Worm (Caenorhabditis elegans) whole organism, mixed stage, embryonic: Measurements from ENCODE around the gene T28C12.6.

ENCODE experiments used
- M03D4.4 ChIP-seq: sonication (generic microtip); optimal IDR thresholded peaks from 2 replicates; lab custom pipeline; 2017; ENCODE audit warnings: mild to moderate bottlenecking, missing genetic modification characterization, missing compliant biosample characterization
- bed-3 ChIP-seq: fragments of 200-800 bp; sonication (Bioruptor generic); optimal IDR thresholded peaks from 3 replicates; lab custom pipeline; 2018; ENCODE audit warnings: mild to moderate bottlenecking, missing genetic modification characterization, moderate library complexity, missing compliant biosample characterization
- blmp-1 ChIP-seq: fragments of 150-350 bp; optimal IDR thresholded peaks from 2 replicates; lab custom pipeline; 2014; ENCODE audit warnings: missing biosample characterization, missing genetic modification characterization
- ceh-39 ChIP-seq: fragments of 150-350 bp; optimal IDR thresholded peaks from 2 replicates; lab custom pipeline; 2014; ENCODE audit warnings: missing biosample characterization, missing genetic modification characterization
- ceh-43 ChIP-seq: fragments of 200-800 bp; sonication (Bioruptor generic); optimal IDR thresholded peaks from 2 replicates; lab custom pipeline; 2018; ENCODE audit warnings: mild to moderate bottlenecking, missing genetic modification characterization, moderate library complexity, missing compliant biosample characterization
- ceh-83 ChIP-seq: fragments of 200-800 bp; sonication (Bioruptor generic); optimal IDR thresholded peaks from 2 replicates; lab custom pipeline; 2018; ENCODE audit warnings: mild to moderate bottlenecking, missing genetic modification characterization, missing compliant biosample characterization
- ces-1 ChIP-seq: fragments of 150-350 bp; optimal IDR thresholded peaks from 2 replicates; lab custom pipeline; 2014; ENCODE audit warnings: missing biosample characterization, missing genetic modification reagents, missing genetic modification characterization
- cnd-1 ChIP-seq: fragments of 200-800 bp; sonication (Bioruptor generic); optimal IDR thresholded peaks from 2 replicates; lab custom pipeline; 2018; ENCODE audit warnings: mild to moderate bottlenecking, missing genetic modification characterization, missing compliant biosample characterization
- elt-1 ChIP-seq: sonication (generic microtip); optimal IDR thresholded peaks from 2 replicates; lab custom pipeline; 2017; ENCODE audit warnings: missing genetic modification characterization, mild to moderate bottlenecking, missing compliant biosample characterization, antibody characterized with exemption, moderate library complexity, borderline replicate concordance; ENCODE audit not compliant: insufficient read depth
- elt-3 ChIP-seq: fragments of 150-350 bp; optimal IDR thresholded peaks from 2 replicates; lab custom pipeline; 2014; ENCODE audit warnings: missing biosample characterization, missing genetic modification characterization
- flh-1 ChIP-seq: fragments of 200-800 bp; sonication (Bioruptor generic); optimal IDR thresholded peaks from 2 replicates; lab custom pipeline; 2018; ENCODE audit warnings: mild to moderate bottlenecking, missing genetic modification characterization, moderate library complexity, missing compliant biosample characterization
- ham-2 ChIP-seq: fragments of 200-800 bp; sonication (Bioruptor generic); optimal IDR thresholded peaks from 2 replicates; lab custom pipeline; 2018; ENCODE audit warnings: mild to moderate bottlenecking, missing genetic modification characterization, missing compliant biosample characterization
- hlh-1 ChIP-seq: fragments of 150-350 bp; optimal IDR thresholded peaks from 2 replicates; lab custom pipeline; 2014; ENCODE audit warnings: missing biosample characterization, missing genetic modification reagents, missing genetic modification characterization
- lin-13 ChIP-seq: fragments of 150-350 bp; optimal IDR thresholded peaks from 2 replicates; lab custom pipeline; 2014; ENCODE audit warnings: missing biosample characterization, missing genetic modification characterization
- lin-32 ChIP-seq: fragments of 200-800 bp; sonication (Bioruptor generic); optimal IDR thresholded peaks from 2 replicates; lab custom pipeline; 2018; ENCODE audit warnings: mild to moderate bottlenecking, missing genetic modification characterization, missing compliant biosample characterization
- lsy-2 ChIP-seq: fragments of 150-350 bp; optimal IDR thresholded peaks from 2 replicates; lab custom pipeline; 2014; ENCODE audit warnings: missing biosample characterization, missing genetic modification characterization
- mep-1 ChIP-seq: fragments of 150-350 bp; optimal IDR thresholded peaks from 2 replicates; lab custom pipeline; 2017; ENCODE audit warnings: missing biosample characterization, missing genetic modification reagents, missing genetic modification characterization, inconsistent platforms
- mls-2 ChIP-seq: sonication (generic microtip); optimal IDR thresholded peaks from 2 replicates; lab custom pipeline; 2016; ENCODE audit warnings: mild to moderate bottlenecking, missing genetic modification characterization, moderate library complexity, missing compliant biosample characterization
- nhr-12 ChIP-seq: fragments of 150-350 bp; optimal IDR thresholded peaks from 2 replicates; lab custom pipeline; 2014; ENCODE audit warnings: missing biosample characterization, missing genetic modification characterization
- nhr-237 ChIP-seq: fragments of 150-350 bp; optimal IDR thresholded peaks from 2 replicates; lab custom pipeline; 2014; ENCODE audit warnings: missing biosample characterization, missing genetic modification characterization
- nhr-28 ChIP-seq: fragments of 150-350 bp; optimal IDR thresholded peaks from 2 replicates; lab custom pipeline; 2014; ENCODE audit warnings: missing biosample characterization, missing genetic modification characterization
- nhr-76 ChIP-seq: sonication (generic microtip); optimal IDR thresholded peaks from 2 replicates; lab custom pipeline; 2017; ENCODE audit warnings: missing biosample characterization, missing genetic modification characterization
- pha-4 ChIP-seq: fragments of 150-350 bp; optimal IDR thresholded peaks from 2 replicates; lab custom pipeline; 2018; ENCODE audit warnings: missing biosample characterization, missing genetic modification reagents, missing genetic modification characterization
- sem-2 ChIP-seq: fragments of 200-800 bp; sonication (Bioruptor generic); optimal IDR thresholded peaks from 2 replicates; lab custom pipeline; 2018; ENCODE audit warnings: mild to moderate bottlenecking, missing genetic modification characterization, missing compliant biosample characterization
- snpc-4 ChIP-seq: fragments of 150-350 bp; optimal IDR thresholded peaks from 2 replicates; lab custom pipeline; 2014; ENCODE audit warnings: missing biosample characterization, missing genetic modification characterization
- tbx-8 ChIP-seq: fragments of 200-800 bp; sonication (Bioruptor generic); optimal IDR thresholded peaks from 2 replicates; lab custom pipeline; 2018; ENCODE audit warnings: mild to moderate bottlenecking, missing genetic modification characterization, moderate library complexity, missing compliant biosample characterization
- unc-120 ChIP-seq: sonication (generic microtip); optimal IDR thresholded peaks from 2 replicates; lab custom pipeline; 2017; ENCODE audit warnings: missing genetic modification characterization, missing compliant biosample characterization; ENCODE audit not compliant: poor library complexity, severe bottlenecking
- unc-39 ChIP-seq: fragments of 150-350 bp; optimal IDR thresholded peaks from 2 replicates; lab custom pipeline; 2014; ENCODE audit warnings: missing biosample characterization, missing genetic modification characterization
- unc-62 ChIP-seq: fragments of 150-350 bp; optimal IDR thresholded peaks from 2 replicates; lab custom pipeline; 2014; ENCODE audit warnings: missing biosample characterization, missing genetic modification reagents, missing genetic modification characterization
- zip-8 ChIP-seq: fragments of 150-350 bp; optimal IDR thresholded peaks from 2 replicates; lab custom pipeline; 2014; ENCODE audit warnings: missing biosample characterization, missing genetic modification characterization
- ztf-11 ChIP-seq: fragments of 150-350 bp; optimal IDR thresholded peaks from 2 replicates; lab custom pipeline; 2014; ENCODE audit warnings: missing biosample characterization, missing genetic modification characterization

T28C12.6 gene

ce11 chrV:6317928-6318327, 18.0 kb downstream of the T28C12.6 start:
- TF ChIP-seq ham-2 (GFP tag; lab: Kevin White, UChicago) (no peak), hlh-1 (tag; lab: Kevin White, UChicago) (no peak), lin-32 (GFP tag; lab: Kevin White, UChicago) (no peak), nhr-12 (tag; lab: Kevin White, UChicago) (no peak), sem-2 (GFP tag; lab: Kevin White, UChicago) (no peak), elt-3 (tag; lab: Kevin White, UChicago) (no peak), tbx-8 (no peak), flh-1 (GFP tag; lab: Kevin White, UChicago) (no peak), unc-62 (GFP tag; lab: Kevin White, UChicago) (no peak), mep-1 (no peak), unc-120 (tag; lab: Kevin White, UChicago) (no peak), zip-8 (tag; lab: Kevin White, UChicago) (no peak), ceh-83 (GFP tag; lab: Kevin White, UChicago) (no peak), lsy-2 (tag; lab: Kevin White, UChicago) (no peak)
- TF ChIP-seq, all 35 proteins: peak for 0

ce11 chrV:6316632-6317031, 19.3 kb downstream of the T28C12.6 start, which contains the start of gene cest-24:
Gene cest-24, plus strand, starts transcription at chrV:6316932.
- no peak for TF ChIP-seq elt-3 (tag; lab: Kevin White, UChicago)
- TF ChIP-seq ceh-39 (tag; lab: Kevin White, UChicago): no peak
- TF ChIP-seq elt-1 (tag; lab: Kevin White, UChicago): no peak
- no peak for TF ChIP-seq tbx-8
- no peak for TF ChIP-seq blmp-1 (tag; lab: Kevin White, UChicago)
- TF ChIP-seq M03D4.4 (tag; lab: Kevin White, UChicago): no peak
- TF ChIP-seq unc-39 (tag; lab: Kevin White, UChicago): no peak
- no peak for TF ChIP-seq cnd-1 (tag; lab: Kevin White, UChicago)
- TF ChIP-seq ham-2 (GFP tag; lab: Kevin White, UChicago): no peak
- no peak for TF ChIP-seq lin-32 (GFP tag; lab: Kevin White, UChicago)
- no peak for TF ChIP-seq nhr-237
- no peak for TF ChIP-seq nhr-28 (tag; lab: Kevin White, UChicago)

- TF ChIP-seq zip-8 (tag; lab: Kevin White, UChicago): no peak
- TF ChIP-seq pha-4: no peak
- no peak for TF ChIP-seq flh-1 (GFP tag; lab: Kevin White, UChicago)
- TF ChIP-seq mls-2 (tag; lab: Kevin White, UChicago): no peak
- no peak for TF ChIP-seq M03D4.4 (tag; lab: Kevin White, UChicago)
- TF ChIP-seq ham-2 (GFP tag; lab: Kevin White, UChicago): no peak
- TF ChIP-seq snpc-4 (tag; lab: Kevin White, UChicago): no peak
- no peak for TF ChIP-seq ztf-11 (tag; lab: Kevin White, UChicago)
- TF ChIP-seq bed-3: no peak
- TF ChIP-seq ceh-43 (GFP tag; lab: Kevin White, UChicago): no peak
- TF ChIP-seq nhr-28 (tag; lab: Kevin White, UChicago): no peak
- no peak for TF ChIP-seq nhr-76
- no peak for TF ChIP-seq lsy-2 (tag; lab: Kevin White, UChicago)
- no peak for TF ChIP-seq ces-1 (GFP tag; lab: Kevin White, UChicago)
- TF ChIP-seq tbx-8: no peak
- TF ChIP-seq nhr-12 (tag; lab: Kevin White, UChicago): no peak
- TF ChIP-seq sem-2 (GFP tag; lab: Kevin White, UChicago): no peak
- TF ChIP-seq unc-62 (GFP tag; lab: Kevin White, UChicago): no peak
- TF ChIP-seq lin-13 (tag; lab: Kevin White, UChicago): no peak
- TF ChIP-seq lin-32 (GFP tag; lab: Kevin White, UChicago): no peak
These were observed 24.0 kb downstream of the T28C12.6 start for ce11 chrV:6311936-6312335.

ce11 chrV:6303471-6303870, 32.4 kb downstream of the T28C12.6 start, which contains the start of gene sago-1:
Gene sago-1, plus strand, starts transcription at chrV:6303771.
- no peak for TF ChIP-seq blmp-1 (tag; lab: Kevin White, UChicago)
- no peak for TF ChIP-seq tbx-8
- TF ChIP-seq nhr-237: no peak
- no peak for TF ChIP-seq lsy-2 (tag; lab: Kevin White, UChicago)
- no peak for TF ChIP-seq elt-1 (tag; lab: Kevin White, UChicago)
- no peak for TF ChIP-seq hlh-1 (tag; lab: Kevin White, UChicago)
- TF ChIP-seq ceh-83 (GFP tag; lab: Kevin White, UChicago): no peak
- no peak for TF ChIP-seq nhr-28 (tag; lab: Kevin White, UChicago)
- no peak for TF ChIP-seq flh-1 (GFP tag; lab: Kevin White, UChicago)
- TF ChIP-seq ztf-11 (tag; lab: Kevin White, UChicago): no peak
- TF ChIP-seq sem-2 (GFP tag; lab: Kevin White, UChicago): no peak
